Fruit fly (Drosophila melanogaster): ENCODE results near the gene Rbp9.

DNA sequence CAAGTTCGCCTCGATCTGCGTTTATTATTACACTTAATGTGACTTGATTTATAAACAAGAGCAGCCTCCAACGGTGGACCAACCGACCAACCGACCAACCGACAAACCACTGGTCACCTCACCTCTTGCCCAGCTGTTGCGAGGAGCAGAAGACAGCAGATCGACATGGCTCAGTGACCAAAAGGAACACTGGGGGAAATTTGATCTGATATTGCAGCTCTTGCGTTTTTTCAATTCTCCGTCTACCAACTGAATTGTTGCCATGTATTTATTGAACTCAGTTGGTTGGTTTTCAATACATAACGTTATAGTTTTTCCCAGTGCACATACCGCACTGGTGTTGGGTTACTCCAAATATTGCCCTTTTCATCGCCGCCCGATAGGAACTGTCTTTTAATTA is 50.0 kb downstream of the Rbp9 start:
- TF ChIP-seq CTCF (optimal IDR thresholded peaks at IDR 0.05) (no peak), CG8478 (optimal IDR thresholded peaks at IDR 0.05) (no peak)

Measured in S2 (cell line).